Worm (Caenorhabditis elegans): Measurements from ENCODE around the gene lin-5.

Gene lin-5

DNA sequence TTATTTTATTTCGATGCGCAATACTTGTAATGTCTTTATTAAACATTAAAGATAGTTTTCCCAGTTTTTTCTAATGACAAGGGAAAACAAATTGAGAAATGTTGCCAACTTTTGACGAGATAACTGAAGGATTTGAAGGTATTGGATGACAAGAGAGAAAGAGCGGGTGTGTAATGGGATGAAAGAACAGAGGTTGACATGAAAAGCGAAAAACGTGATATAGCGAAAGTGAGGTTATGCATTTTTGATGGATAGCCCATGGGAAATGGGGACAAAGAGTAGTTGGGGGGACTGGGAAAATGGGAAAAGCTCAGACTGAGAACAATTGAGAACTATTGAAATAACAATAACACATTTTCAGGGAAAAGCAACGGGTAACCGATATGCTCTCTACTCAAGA, 34.8 kb downstream of the lin-5 start (continued):
- TF ChIP-seq xnd-1 (tag; optimal IDR thresholded peaks at IDR 0.05) = no peak

DNA sequence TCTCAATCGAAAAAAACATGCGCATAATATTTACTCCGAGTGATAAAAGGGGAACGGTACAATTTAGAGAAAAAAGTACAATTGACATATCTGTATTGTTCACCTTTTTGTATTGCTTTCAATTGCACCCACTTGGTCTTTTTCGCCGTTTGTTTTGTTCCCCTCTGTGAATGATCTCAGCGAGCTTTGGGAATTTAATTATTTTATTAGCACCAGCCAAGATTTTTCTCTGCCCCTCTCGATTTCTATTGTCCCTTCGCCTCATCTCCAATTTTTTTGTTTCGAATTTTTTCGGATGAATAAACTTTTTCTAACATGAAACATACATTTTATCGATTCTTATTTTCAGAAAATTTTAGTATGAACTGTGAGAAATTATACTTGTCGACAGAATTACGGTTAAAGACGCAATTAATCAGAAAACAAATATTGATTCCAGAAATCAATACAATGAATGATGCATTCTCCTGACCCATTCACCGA, 39.9 kb downstream of the lin-5 start, which contains the start of gene rev-1:
rev-1 (plus strand) TSS at position 433 of the 483 bp plus-strand sequence.
- TF ChIP-seq B0019.2 (GFP tag; conservative IDR thresholded peaks at IDR 0.05) (no peak), T26A5.8 (tag; optimal IDR thresholded peaks at IDR 0.05) (no peak), cebp-2 (GFP tag; IDR thresholded peaks at IDR 0.05) (no peak), hlh-12 (tag; optimal IDR thresholded peaks at IDR 0.05) (no peak), ama-1 (optimal IDR thresholded peaks at IDR 0.05) (no peak), ama-1 (GFP tag; optimal IDR thresholded peaks at IDR 0.05) (no peak), Y53G8AR.9 (GFP tag; conservative IDR thresholded peaks at IDR 0.05) (peak; percentile 65; the same call in 1 of the 2 replicates), K12H6.12 (tag; optimal IDR thresholded peaks at IDR 0.05) (no peak), nfya-1 (tag; optimal IDR thresholded peaks at IDR 0.05; ENCODE audit: borderline replicate concordance, insufficient read depth) (no peak), dox-1 (GFP tag; IDR thresholded peaks at IDR 0.05) (no peak), lag-1 (GFP tag; IDR thresholded peaks at IDR 0.05) (no peak), atf-7 (tag; optimal IDR thresholded peaks at IDR 0.05) (peak; percentile 1), let-607 (tag; optimal IDR thresholded peaks at IDR 0.05) (no peak), Y95B8A.8 (GFP tag; IDR thresholded peaks at IDR 0.05) (0 out of 2 replicates have a peak, but pooled peaks have one; percentile 30), repo-1 (tag; optimal IDR thresholded peaks at IDR 0.05) (no peak), nfya-2 (GFP tag; IDR thresholded peaks at IDR 0.05) (no peak), ceh-100 (GFP tag; IDR thresholded peaks at IDR 0.05) (peak; percentile 36; the same call in 1 of the 2 replicates), sptf-2 (GFP tag; optimal IDR thresholded peaks at IDR 0.05) (no peak), madf-6 (GFP tag; IDR thresholded peaks at IDR 0.05) (peak; percentile 37; the same call in 1 of the 2 replicates), B0336.3 (GFP tag; IDR thresholded peaks at IDR 0.05) (peak; percentile 73), ekl-4 (GFP tag; IDR thresholded peaks at IDR 0.05) (0 out of 2 replicates have a peak, but pooled peaks have one; percentile 10), mel-28 (tag; optimal IDR thresholded peaks at IDR 0.05; ENCODE audit: borderline replicate concordance) (no peak), gei-17 (GFP tag; optimal IDR thresholded peaks at IDR 0.05) (no peak), rcor-1 (GFP tag; IDR thresholded peaks at IDR 0.05) (peak; percentile 45; the same call in 1 of the 2 replicates), lsl-1 (GFP tag; optimal IDR thresholded peaks at IDR 0.05) (no peak), somi-1 (GFP tag; optimal IDR thresholded peaks at IDR 0.05) (no peak), hmg-20 (GFP tag; IDR thresholded peaks at IDR 0.05) (no peak), lin-35 (GFP tag; optimal IDR thresholded peaks at IDR 0.05) (no peak), athp-1 (tag; optimal IDR thresholded peaks at IDR 0.05) (no peak), F39B2.1 (GFP tag; IDR thresholded peaks at IDR 0.05) (peak; percentile 84), hmg-1.2 (GFP tag; IDR thresholded peaks at IDR 0.05) (no peak), attf-5 (GFP tag; optimal IDR thresholded peaks at IDR 0.05) (peak; percentile 5), pha-4 (tag; optimal IDR thresholded peaks at IDR 0.05) (no peak), pbrm-1 (GFP tag; IDR thresholded peaks at IDR 0.05) (0 out of 2 replicates have a peak, but pooled peaks have one; percentile 19), nhr-120 (GFP tag; IDR thresholded peaks at IDR 0.05) (no peak), snpc-3.4 (tag; optimal IDR thresholded peaks at IDR 0.05) (no peak), nfyb-1 (GFP tag; IDR thresholded peaks at IDR 0.05) (0 out of 2 replicates have a peak, but pooled peaks have one; percentile 29), chd-7 (tag; optimal IDR thresholded peaks at IDR 0.05) (no peak), egl-44 (GFP tag; IDR thresholded peaks at IDR 0.05) (no peak), nhr-27 (tag; optimal IDR thresholded peaks at IDR 0.05) (peak; percentile 78), Y56A3A.18 (GFP tag; IDR thresholded peaks at IDR 0.05) (no peak), ceh-91 (GFP tag; IDR thresholded peaks at IDR 0.05) (no peak), ztf-26 (tag; optimal IDR thresholded peaks at IDR 0.05) (no peak), tbx-9 (tag; optimal IDR thresholded peaks at IDR 0.05; ENCODE audit: borderline replicate concordance) (peak; percentile 4), cebp-1 (GFP tag; IDR thresholded peaks at IDR 0.05) (no peak), cebp-1 (tag; optimal IDR thresholded peaks at IDR 0.05) (peak; percentile 11)
